Worm (Caenorhabditis elegans) whole organism, L4/young adult: ENCODE results near the gene fbn-1.

Source experiments
- W03F9.2 ChIP-seq: fragments of 150-350 bp; optimal IDR thresholded peaks from 2 replicates; lab custom pipeline; 2014; ENCODE audit warnings: missing biosample characterization, missing genetic modification characterization
- dao-5 ChIP-seq: sonication (generic microtip); optimal IDR thresholded peaks from 2 replicates; lab custom pipeline; 2016; ENCODE audit warnings: missing genotype, missing genetic modification characterization, moderate library complexity, missing compliant biosample characterization
- him-1 ChIP-seq: sonication (generic microtip); optimal IDR thresholded peaks from 2 replicates; lab custom pipeline; 2016; ENCODE audit warnings: missing genotype, missing genetic modification reagents, missing genetic modification characterization, missing compliant biosample characterization

- TF ChIP-seq him-1 (tag; lab: Kevin White, UChicago): no peak
- TF ChIP-seq W03F9.2: no peak
- no peak for TF ChIP-seq dao-5 (tag; lab: Kevin White, UChicago)
Observed at ce11 chrIII:7608223-7608622, 17.0 kb upstream of the fbn-1 start, which contains the start of gene T04A6.3.
